Worm (Caenorhabditis elegans) whole organism, L2 larva: Measurements from ENCODE around the gene gfi-1.

Source experiments
- F13H6.1 ChIP-seq: sonication (generic microtip); optimal IDR thresholded peaks from 2 replicates; lab custom pipeline; 2016; ENCODE audit warnings: missing genetic modification characterization, missing compliant biosample characterization
- ama-1 ChIP-seq: fragments of 150-350 bp; optimal IDR thresholded peaks from 2 replicates; lab custom pipeline; 2018; ENCODE audit warnings: inconsistent platforms
- ceh-82 ChIP-seq: fragments of 150-350 bp; optimal IDR thresholded peaks from 2 replicates; lab custom pipeline; 2014; ENCODE audit warnings: missing biosample characterization, missing genetic modification characterization
- egl-27 ChIP-seq: sonication (generic microtip); optimal IDR thresholded peaks from 3 replicates; lab custom pipeline; 2017; ENCODE audit warnings: missing biosample characterization, missing genetic modification reagents, missing genetic modification characterization
- lin-39 ChIP-seq: fragments of 150-350 bp; optimal IDR thresholded peaks from 2 replicates; lab custom pipeline; 2014; ENCODE audit warnings: missing biosample characterization, missing genetic modification reagents, missing genetic modification characterization
- nhr-12 ChIP-seq: fragments of 150-350 bp; optimal IDR thresholded peaks from 2 replicates; lab custom pipeline; 2014; ENCODE audit warnings: missing biosample characterization, missing genetic modification characterization
- nhr-23 ChIP-seq: fragments of 150-350 bp; optimal IDR thresholded peaks from 2 replicates; lab custom pipeline; 2014; ENCODE audit warnings: missing biosample characterization, missing genetic modification reagents, missing genetic modification characterization
- skn-1 ChIP-seq: sonication (generic microtip); optimal IDR thresholded peaks from 2 replicates; lab custom pipeline; 2017; ENCODE audit warnings: missing biosample characterization, missing genetic modification characterization
- snpc-4 ChIP-seq: fragments of 150-350 bp; optimal IDR thresholded peaks from 2 replicates; lab custom pipeline; 2014; ENCODE audit warnings: missing biosample characterization, missing genetic modification characterization
- unc-39 ChIP-seq: fragments of 150-350 bp; optimal IDR thresholded peaks from 2 replicates; lab custom pipeline; 2014; ENCODE audit warnings: missing biosample characterization, missing genetic modification characterization
- unc-62 ChIP-seq: fragments of 150-350 bp; optimal IDR thresholded peaks from 2 replicates; lab custom pipeline; 2014; ENCODE audit warnings: missing biosample characterization, missing genetic modification reagents, missing genetic modification characterization
- ztf-11 ChIP-seq: sonication (generic microtip); optimal IDR thresholded peaks from 2 replicates; lab custom pipeline; 2017; ENCODE audit warnings: missing biosample characterization, missing genetic modification characterization

DNA sequence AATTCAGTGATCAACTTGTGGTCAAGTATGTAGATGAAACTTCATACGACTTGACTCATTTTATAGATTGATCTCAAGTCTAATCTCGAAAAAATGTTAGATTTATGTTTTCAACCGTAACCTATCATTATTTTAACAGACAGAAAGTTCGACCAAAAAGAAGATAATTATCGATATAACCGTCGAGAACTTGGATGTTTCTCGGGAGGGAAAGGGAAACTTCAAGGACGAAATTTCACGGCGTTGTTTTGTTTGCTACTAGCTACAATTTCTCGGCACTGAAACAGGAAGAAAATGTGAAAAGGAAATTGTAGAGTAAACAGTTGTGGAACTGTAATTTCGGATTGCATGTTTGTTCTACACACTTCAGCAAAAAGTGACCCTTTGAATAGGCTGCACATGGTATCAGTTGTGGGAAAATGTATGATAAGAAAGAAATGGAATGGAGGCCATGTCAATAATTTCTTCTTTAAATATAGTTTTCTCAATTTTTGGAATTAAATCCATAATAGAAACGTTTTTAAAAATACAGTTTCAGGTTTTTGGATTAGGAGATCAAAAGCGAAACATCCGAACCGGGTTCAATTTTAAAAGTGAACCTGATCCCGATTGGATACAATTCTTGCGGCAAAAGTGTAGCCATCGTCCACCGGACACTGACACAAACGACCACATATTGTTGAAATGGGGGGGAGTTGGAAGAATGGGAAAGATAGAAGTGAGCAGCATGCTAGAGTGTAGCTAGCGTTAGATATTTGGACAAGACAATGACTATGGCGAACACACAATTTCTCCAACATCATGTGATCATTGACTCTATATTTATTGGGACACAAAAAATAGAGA is 31.0 kb upstream of the gfi-1 start:
- TF ChIP-seq nhr-12 (tag; lab: Kevin White, UChicago), result no peak
- no peak for TF ChIP-seq lin-39 (tag; lab: Kevin White, UChicago)
- TF ChIP-seq nhr-23 (tag; lab: Kevin White, UChicago), result no peak
- no peak for TF ChIP-seq F13H6.1 (tag; lab: Kevin White, UChicago)
- TF ChIP-seq ama-1 (lab: Kevin White, UChicago), result no peak
- no peak for TF ChIP-seq unc-62 (GFP tag; lab: Kevin White, UChicago)
- TF ChIP-seq unc-39, result no peak
- TF ChIP-seq skn-1, result no peak
- no peak for TF ChIP-seq ceh-82 (tag; lab: Kevin White, UChicago)
- no peak for TF ChIP-seq ztf-11
- TF ChIP-seq snpc-4 (tag; lab: Kevin White, UChicago), result no peak
- TF ChIP-seq egl-27 (tag; lab: Kevin White, UChicago), result no peak
